Fruit fly (Drosophila melanogaster) whole organism, wandering third instar larva: ENCODE results near the gene CG31924.

Experiments used
- Abd-B ChIP-seq: fragments of >200 bp; optimal IDR thresholded peaks from 2 replicates; lab custom pipeline; 2017; ENCODE audit warnings: missing biosample characterization, missing genetic modification characterization
- CG9705 ChIP-seq: fragments of 200-800 bp; sonication (Bioruptor generic); optimal IDR thresholded peaks from 2 replicates; lab custom pipeline; 2018; ENCODE audit warnings: missing biosample characterization, mild to moderate bottlenecking, missing genetic modification characterization
- HLH106 ChIP-seq: fragments of 200-800 bp; optimal IDR thresholded peaks from 3 replicates; lab custom pipeline; 2019; ENCODE audit warnings: missing biosample characterization, mild to moderate bottlenecking, missing genetic modification characterization, moderate library complexity
- OdsH ChIP-seq: fragments of 200-800 bp; sonication (Bioruptor generic); optimal IDR thresholded peaks from 2 replicates; lab custom pipeline; 2016; ENCODE audit warnings: missing biosample characterization, mild to moderate bottlenecking, missing genetic modification characterization
- fru ChIP-seq: fragments of 200-800 bp; sonication (Bioruptor generic); optimal IDR thresholded peaks from 3 replicates; lab custom pipeline; 2016; ENCODE audit warnings: missing biosample characterization, mild to moderate bottlenecking, missing genetic modification characterization
- h ChIP-seq: fragments of 200-800 bp; sonication (Bioruptor generic); optimal IDR thresholded peaks from 3 replicates; lab custom pipeline; 2016; ENCODE audit warnings: missing biosample characterization, mild to moderate bottlenecking, missing genetic modification characterization
- usp ChIP-seq: fragments of >200 bp; optimal IDR thresholded peaks from 2 replicates; lab custom pipeline; 2017; ENCODE audit warnings: missing biosample characterization, missing genetic modification characterization

CG31924 gene

DNA sequence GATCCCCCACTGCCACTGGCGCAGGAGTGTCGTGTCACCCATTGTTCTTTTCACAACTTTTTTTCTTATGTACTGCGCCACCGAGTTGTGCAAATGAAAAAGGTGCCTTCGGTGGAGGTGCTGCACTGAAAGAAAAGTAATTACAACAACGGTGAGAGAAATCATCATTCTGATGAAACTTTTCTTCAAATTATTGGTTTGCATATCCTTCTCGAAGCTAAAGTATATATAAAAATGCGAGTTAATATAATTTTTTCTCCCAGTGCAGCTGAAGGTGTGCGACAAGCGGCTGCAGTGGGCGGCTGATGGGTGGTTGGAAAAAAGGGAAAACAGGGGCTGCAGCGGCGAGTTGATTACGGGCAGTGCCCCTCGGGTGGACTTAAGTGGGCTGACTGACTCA, 42.4 kb downstream of the CG31924 start (continued):
- TF ChIP-seq h (GFP tag; lab: Kevin White, UChicago) (peak; percentile 36), CG9705 (GFP tag; lab: Kevin White, UChicago) (no peak), Abd-B (GFP tag; lab: Kevin White, UChicago) (no peak), usp (GFP tag; lab: Kevin White, UChicago) (no peak), OdsH (GFP tag; lab: Kevin White, UChicago) (peak; percentile 19), fru (peak; percentile 59), HLH106 (tag; lab: Kevin White, UChicago) (peak; percentile 53)
